Fruit fly (Drosophila melanogaster) Kc167 (cell line): ENCODE data around the gene hoip.

ENCODE experiments used
- Myc ChIP-seq: fragments of >200 bp; optimal IDR thresholded peaks from 2 replicates; lab custom pipeline; 2017; ENCODE audit warnings: missing external identifiers
- h ChIP-seq: fragments of >200 bp; optimal IDR thresholded peaks from 3 replicates; lab custom pipeline; 2018; ENCODE audit warnings: missing external identifiers
- ttk ChIP-seq: sonication (Bioruptor generic); optimal IDR thresholded peaks from 2 replicates; lab custom pipeline; 2017; ENCODE audit warnings: missing external identifiers

- TF ChIP-seq h (lab: Kevin White, UChicago) = no peak
- no peak for TF ChIP-seq Myc (lab: Kevin White, UChicago)
- TF ChIP-seq ttk (lab: Kevin White, UChicago) = no peak
These were observed 22.5 kb upstream of the hoip start for dm6 chr2L:9677101-9677500.
